Worm (Caenorhabditis elegans): ENCODE data around the gene puf-9.

Gene puf-9

ce11 chrX:5813030-5813429, 28.4 kb upstream of the puf-9 start:
- peak; percentile 25 for TF ChIP-seq elt-2 (tag; optimal IDR thresholded peaks at IDR 0.05)
- no peak for TF ChIP-seq tbx-7 (tag; optimal IDR thresholded peaks at IDR 0.05)

DNA sequence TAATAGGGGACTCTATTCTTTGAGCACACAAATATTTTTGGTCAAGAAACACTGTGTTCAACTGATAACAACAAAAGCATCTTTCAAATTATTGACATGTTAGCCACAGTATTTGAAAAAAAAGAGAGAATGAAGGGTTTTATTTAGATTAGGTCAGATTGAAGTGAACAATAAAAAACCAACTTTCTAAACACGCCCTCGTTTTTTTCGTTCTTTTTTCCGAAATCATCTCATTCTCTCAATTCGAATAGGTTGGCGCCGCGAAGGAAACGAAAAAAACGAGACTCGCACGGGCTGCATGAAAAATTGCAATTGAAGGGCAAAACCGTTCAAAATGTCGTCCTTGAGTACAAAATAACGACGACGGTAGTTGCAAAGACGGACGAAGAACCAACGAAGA, 27.1 kb upstream of the puf-9 start:
- TF ChIP-seq nhr-232 (tag; optimal IDR thresholded peaks at IDR 0.05) (no peak), ceh-2 (tag; optimal IDR thresholded peaks at IDR 0.05) (no peak), pag-3 (tag; optimal IDR thresholded peaks at IDR 0.05; ENCODE audit: borderline replicate concordance) (no peak), ceh-22 (tag; optimal IDR thresholded peaks at IDR 0.05) (no peak), npax-4 (tag; optimal IDR thresholded peaks at IDR 0.05) (no peak), C38D4.7 (GFP tag; optimal IDR thresholded peaks at IDR 0.05) (no peak), F13H6.1 (tag; optimal IDR thresholded peaks at IDR 0.05) (no peak), madf-2 (tag; optimal IDR thresholded peaks at IDR 0.05) (no peak), hlh-6 (tag; optimal IDR thresholded peaks at IDR 0.05) (no peak), ceh-30 (tag; optimal IDR thresholded peaks at IDR 0.05) (no peak), ceh-24 (tag; optimal IDR thresholded peaks at IDR 0.05) (no peak), sox-4 (tag; optimal IDR thresholded peaks at IDR 0.05) (no peak), elt-4 (tag; optimal IDR thresholded peaks at IDR 0.05) (no peak), K02D7.2 (tag; optimal IDR thresholded peaks at IDR 0.05) (no peak), ceh-45 (GFP tag; IDR thresholded peaks at IDR 0.05) (no peak), mec-3 (tag; optimal IDR thresholded peaks at IDR 0.05; ENCODE audit: borderline replicate concordance) (no peak)

ce11 chrX:5815343-5815742, 26.0 kb upstream of the puf-9 start:
- TF ChIP-seq pha-4 (tag; optimal IDR thresholded peaks at IDR 0.05), result no peak

DNA sequence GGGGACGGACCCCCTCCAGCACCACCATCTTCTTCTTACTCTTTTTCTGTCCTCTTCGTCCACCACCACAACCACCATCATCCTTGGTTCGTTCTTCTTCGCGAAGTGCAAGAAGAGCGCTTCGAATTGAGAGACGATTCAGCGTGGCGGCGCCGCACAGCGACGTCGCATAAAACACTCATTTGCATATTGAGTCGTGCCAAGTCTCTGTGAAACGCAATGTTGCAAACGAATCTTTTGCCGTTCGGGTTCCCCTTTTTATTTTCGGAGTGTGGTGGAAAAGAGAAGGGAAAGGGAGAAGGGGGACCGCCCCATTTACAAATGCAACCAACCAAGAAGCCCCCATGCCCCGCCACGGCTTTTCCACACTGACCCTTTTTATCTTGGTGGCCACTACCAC, 25.0 kb upstream of the puf-9 start:
- TF ChIP-seq T23F11.4 (GFP tag; optimal IDR thresholded peaks at IDR 0.05) (peak; percentile 60), ref-2 (tag; optimal IDR thresholded peaks at IDR 0.05) (peak; percentile 55), lim-6 (tag; optimal IDR thresholded peaks at IDR 0.05) (no peak), dve-1 (tag; optimal IDR thresholded peaks at IDR 0.05) (no peak), hlh-15 (tag; optimal IDR thresholded peaks at IDR 0.05) (peak; percentile 42), ceh-14 (tag; optimal IDR thresholded peaks at IDR 0.05) (no peak), tbx-7 (tag; optimal IDR thresholded peaks at IDR 0.05) (no peak), ceh-9 (tag; optimal IDR thresholded peaks at IDR 0.05) (no peak), ceh-30 (tag; optimal IDR thresholded peaks at IDR 0.05) (no peak), ceh-18 (tag; optimal IDR thresholded peaks at IDR 0.05) (peak; percentile 4), dmd-4 (tag; optimal IDR thresholded peaks at IDR 0.05; ENCODE audit: borderline replicate concordance) (peak; percentile 23), ets-4 (tag; optimal IDR thresholded peaks at IDR 0.05) (no peak), fax-1 (tag; optimal IDR thresholded peaks at IDR 0.05) (no peak), hlh-30 (tag; optimal IDR thresholded peaks at IDR 0.05; ENCODE audit: insufficient read depth) (no peak), ttx-3 (tag; optimal IDR thresholded peaks at IDR 0.05) (no peak), zip-5 (tag; optimal IDR thresholded peaks at IDR 0.05) (no peak), C08G9.2 (tag; optimal IDR thresholded peaks at IDR 0.05) (no peak), sox-2 (GFP tag; IDR thresholded peaks at IDR 0.05) (no peak), fkh-10 (GFP tag; optimal IDR thresholded peaks at IDR 0.05) (no peak), unc-86 (tag; optimal IDR thresholded peaks at IDR 0.05) (no peak), ceh-2 (tag; optimal IDR thresholded peaks at IDR 0.05) (peak; percentile 8), nhr-232 (tag; optimal IDR thresholded peaks at IDR 0.05) (no peak), pha-4 (tag; optimal IDR thresholded peaks at IDR 0.05) (no peak), odd-2 (tag; optimal IDR thresholded peaks at IDR 0.05) (no peak), elt-2 (tag; optimal IDR thresholded peaks at IDR 0.05) (peak; percentile 12), ahr-1 (tag; optimal IDR thresholded peaks at IDR 0.05) (no peak), C38D4.7 (GFP tag; optimal IDR thresholded peaks at IDR 0.05) (no peak), ceh-31 (tag; optimal IDR thresholded peaks at IDR 0.05) (peak; percentile 75), pax-1 (tag; optimal IDR thresholded peaks at IDR 0.05) (no peak), pag-3 (tag; optimal IDR thresholded peaks at IDR 0.05; ENCODE audit: borderline replicate concordance) (no peak), gmeb-2 (tag; optimal IDR thresholded peaks at IDR 0.05) (no peak), fkh-6 (tag; optimal IDR thresholded peaks at IDR 0.05) (peak; percentile 72), nfya-1 (tag; optimal IDR thresholded peaks at IDR 0.05) (peak; percentile 56), madf-2 (tag; optimal IDR thresholded peaks at IDR 0.05) (no peak), K02D7.2 (tag; optimal IDR thresholded peaks at IDR 0.05) (no peak), tbx-2 (tag; optimal IDR thresholded peaks at IDR 0.05) (peak; percentile 39), K09A11.1 (tag; optimal IDR thresholded peaks at IDR 0.05; ENCODE audit: insufficient read depth) (no peak), ceh-48 (tag; optimal IDR thresholded peaks at IDR 0.05) (no peak)
